Worm (Caenorhabditis elegans) whole organism, young adult: ENCODE data around the gene T24F1.7.

ENCODE experiments used
- B0019.2 ChIP-seq: fragments of 200-800 bp; sonication (Bioruptor generic); conservative IDR thresholded peaks from 2 replicates; pipeline ENCODE4 v1.3.6; 2022; ENCODE audit warnings: missing genetic modification reagents, missing genetic modification characterization, missing compliant biosample characterization
- B0336.3 ChIP-seq: fragments of 200-800 bp; sonication (Bioruptor generic); IDR thresholded peaks from 2 replicates; pipeline ENCODE4 v1.3.6; 2022; ENCODE audit warnings: missing genetic modification characterization, missing compliant biosample characterization
- D2030.7 ChIP-seq: fragments of 200-800 bp; sonication (Bioruptor generic); IDR thresholded peaks from 2 replicates; pipeline ENCODE4 v1.3.6; 2022; ENCODE audit warnings: missing genetic modification reagents, missing genetic modification characterization, missing compliant biosample characterization
- F10E7.11 ChIP-seq: sonication (generic microtip); optimal IDR thresholded peaks from 2 replicates; lab custom pipeline; 2017; ENCODE audit warnings: mild to moderate bottlenecking, missing genetic modification characterization, moderate library complexity, missing compliant biosample characterization
- F23B12.7 ChIP-seq: sonication (generic microtip); optimal IDR thresholded peaks from 2 replicates; lab custom pipeline; 2017; ENCODE audit warnings: missing genetic modification characterization, mild to moderate bottlenecking, missing compliant biosample characterization, antibody characterized with exemption, moderate library complexity; ENCODE audit not compliant: insufficient read depth
- F33H1.4 ChIP-seq: fragments of 200-800 bp; sonication (Bioruptor generic); IDR thresholded peaks from 2 replicates; pipeline ENCODE4 v1.3.6; 2022; ENCODE audit warnings: missing genetic modification reagents, missing genetic modification characterization, missing compliant biosample characterization
- F49E8.2 ChIP-seq: sonication (generic microtip); optimal IDR thresholded peaks from 3 replicates; lab custom pipeline; 2017; ENCODE audit warnings: missing genetic modification characterization, mild to moderate bottlenecking, missing compliant biosample characterization, antibody characterized with exemption, moderate library complexity; ENCODE audit not compliant: insufficient read depth
- F52B5.7 ChIP-seq: sonication (generic microtip); optimal IDR thresholded peaks from 2 replicates; lab custom pipeline; 2016; ENCODE audit warnings: mild to moderate bottlenecking, missing genetic modification characterization, missing compliant biosample characterization
- F57A8.1 ChIP-seq: fragments of 200-800 bp; sonication (Bioruptor generic); optimal IDR thresholded peaks from 2 replicates; lab custom pipeline; 2018; ENCODE audit warnings: mild to moderate bottlenecking, missing genetic modification characterization, moderate library complexity, missing compliant biosample characterization
- Y67H2A.10 ChIP-seq: fragments of 200-800 bp; sonication (Bioruptor generic); conservative IDR thresholded peaks from 2 replicates; pipeline ENCODE4 v1.3.6; 2022; ENCODE audit warnings: missing genetic modification reagents, missing genetic modification characterization, missing compliant biosample characterization
- Y79H2A.3 ChIP-seq: fragments of 200-800 bp; sonication (Bioruptor generic); conservative IDR thresholded peaks from 2 replicates; pipeline ENCODE4 v1.3.6; 2022; ENCODE audit warnings: missing genetic modification reagents, missing genetic modification characterization, missing compliant biosample characterization
- ama-1 ChIP-seq, 3 experiments: fragments of 150-350 bp in 1 of 3; sonication (generic microtip) in 2 of 3; optimal IDR thresholded peaks; 2 replicates each; lab custom pipeline; 2014 to 2018; ENCODE audit warnings: missing biosample characterization in 2 of 3, missing genetic modification characterization in 2 of 3, missing genetic modification reagents in 2 of 3
- athp-1 ChIP-seq: sonication (generic microtip); optimal IDR thresholded peaks from 2 replicates; lab custom pipeline; 2017; ENCODE audit warnings: mild to moderate bottlenecking, missing genetic modification characterization, missing compliant biosample characterization
- cebp-1 ChIP-seq, 2 experiments: fragments of 200-800 bp in 1 of 2; sonication (Bioruptor generic) in 1 of 2; sonication (generic microtip) in 1 of 2; IDR thresholded peaks in 1 of 2; optimal IDR thresholded peaks in 1 of 2; 2 replicates each; pipeline versions ENCODE4 v1.3.6 to Lab custom; 2017 to 2022; ENCODE audit warnings: missing compliant biosample characterization in 2 of 2, missing genetic modification characterization in 2 of 2, mild to moderate bottlenecking in 1 of 2, missing genetic modification reagents in 1 of 2, moderate library complexity in 1 of 2
- ceh-100 ChIP-seq: fragments of 200-800 bp; sonication (Bioruptor generic); IDR thresholded peaks from 2 replicates; pipeline ENCODE4 v1.3.6; 2022; ENCODE audit warnings: missing genetic modification reagents, missing genetic modification characterization, missing compliant biosample characterization
- ceh-27 ChIP-seq: fragments of 200-800 bp; sonication (Bioruptor generic); optimal IDR thresholded peaks from 2 replicates; lab custom pipeline; 2018; ENCODE audit warnings: mild to moderate bottlenecking, missing genetic modification characterization, moderate library complexity, missing compliant biosample characterization
- ceh-58 ChIP-seq: fragments of 200-800 bp; sonication (Bioruptor generic); IDR thresholded peaks from 2 replicates; pipeline ENCODE4 v1.3.6; 2022; ENCODE audit warnings: missing genetic modification characterization, missing compliant biosample characterization
- efl-1 ChIP-seq: fragments of 150-350 bp; optimal IDR thresholded peaks from 2 replicates; lab custom pipeline; 2014; ENCODE audit warnings: missing biosample characterization, missing genetic modification reagents, missing genetic modification characterization
- egl-18 ChIP-seq: fragments of 200-800 bp; sonication (Bioruptor generic); IDR thresholded peaks from 2 replicates; pipeline ENCODE4 v1.3.6; 2022; ENCODE audit warnings: missing genetic modification reagents, missing genetic modification characterization, missing compliant biosample characterization
- egrh-3 ChIP-seq: fragments of 200-800 bp; sonication (Bioruptor generic); IDR thresholded peaks from 2 replicates; pipeline ENCODE4 v1.3.6; 2022; ENCODE audit warnings: missing genetic modification reagents, missing genetic modification characterization, missing compliant biosample characterization
- hmg-1.2 ChIP-seq: fragments of 200-800 bp; sonication (Bioruptor generic); IDR thresholded peaks from 2 replicates; pipeline ENCODE4 v1.3.6; 2022; ENCODE audit warnings: missing genetic modification reagents, missing genetic modification characterization, missing compliant biosample characterization
- hrde-1 ChIP-seq: sonication (generic microtip); optimal IDR thresholded peaks from 2 replicates; lab custom pipeline; 2016; ENCODE audit warnings: missing genetic modification characterization, mild to moderate bottlenecking, missing compliant biosample characterization, moderate library complexity, missing genotype, missing genetic modification reagents, borderline replicate concordance
- let-607 ChIP-seq, 2 experiments: fragments of 200-800 bp in 1 of 2; sonication (Bioruptor generic) in 1 of 2; sonication (generic microtip) in 1 of 2; optimal IDR thresholded peaks; 2 replicates each; lab custom pipeline; 2016 to 2018; ENCODE audit warnings: mild to moderate bottlenecking in 2 of 2, missing compliant biosample characterization in 2 of 2, missing genetic modification characterization in 2 of 2, moderate library complexity in 2 of 2, missing genotype in 1 of 2
- lin-35 ChIP-seq, 3 experiments: fragments of 150-350 bp in 2 of 3; sonication (generic microtip) in 1 of 3; optimal IDR thresholded peaks; 2 replicates each; lab custom pipeline; 2014 to 2018; ENCODE audit warnings: missing biosample characterization in 3 of 3, missing genetic modification characterization in 3 of 3, missing genetic modification reagents in 3 of 3
- lsl-1 ChIP-seq: fragments of 200-800 bp; sonication (Bioruptor generic); optimal IDR thresholded peaks from 2 replicates; lab custom pipeline; 2018; ENCODE audit warnings: mild to moderate bottlenecking, missing genetic modification characterization, moderate library complexity, missing compliant biosample characterization
- madf-3 ChIP-seq: fragments of 200-800 bp; sonication (Bioruptor generic); IDR thresholded peaks from 2 replicates; pipeline ENCODE4 v1.3.6; 2022; ENCODE audit warnings: missing genetic modification reagents, missing genetic modification characterization, missing compliant biosample characterization
- madf-6 ChIP-seq: fragments of 200-800 bp; sonication (Bioruptor generic); IDR thresholded peaks from 2 replicates; pipeline ENCODE4 v1.3.6; 2022; ENCODE audit warnings: missing genetic modification reagents, missing genetic modification characterization, missing compliant biosample characterization
- madf-8 ChIP-seq: fragments of 200-800 bp; sonication (Bioruptor generic); conservative IDR thresholded peaks from 2 replicates; pipeline ENCODE4 v1.3.6; 2022; ENCODE audit warnings: missing genetic modification reagents, missing genetic modification characterization, missing compliant biosample characterization
- mcd-1 ChIP-seq: fragments of 200-800 bp; sonication (Bioruptor generic); IDR thresholded peaks from 2 replicates; pipeline ENCODE4 v1.3.6; 2022; ENCODE audit warnings: missing genetic modification reagents, missing genetic modification characterization, missing compliant biosample characterization
- mel-28 ChIP-seq: sonication (generic microtip); optimal IDR thresholded peaks from 2 replicates; lab custom pipeline; 2016; ENCODE audit warnings: borderline replicate concordance, mild to moderate bottlenecking, missing genetic modification characterization, missing compliant biosample characterization
- nfya-2 ChIP-seq: fragments of 200-800 bp; sonication (Bioruptor generic); IDR thresholded peaks from 2 replicates; pipeline ENCODE4 v1.3.6; 2022; ENCODE audit warnings: missing genetic modification reagents, missing genetic modification characterization, missing compliant biosample characterization
- nhr-179 ChIP-seq: sonication (generic microtip); optimal IDR thresholded peaks from 2 replicates; lab custom pipeline; 2016; ENCODE audit warnings: mild to moderate bottlenecking, missing genetic modification characterization, missing compliant biosample characterization
- nhr-27 ChIP-seq: fragments of 200-800 bp; sonication (Bioruptor generic); optimal IDR thresholded peaks from 2 replicates; lab custom pipeline; 2018; ENCODE audit warnings: mild to moderate bottlenecking, missing genetic modification characterization, moderate library complexity, missing compliant biosample characterization
- nhr-90 ChIP-seq: sonication (generic microtip); optimal IDR thresholded peaks from 2 replicates; lab custom pipeline; 2016; ENCODE audit warnings: missing genotype, mild to moderate bottlenecking, missing genetic modification characterization, missing compliant biosample characterization
- sea-2 ChIP-seq: fragments of 200-800 bp; sonication (Bioruptor generic); IDR thresholded peaks from 2 replicates; pipeline ENCODE4 v1.3.6; 2022; ENCODE audit warnings: missing genetic modification characterization, missing compliant biosample characterization
- snpc-1.1 ChIP-seq: sonication (generic microtip); optimal IDR thresholded peaks from 2 replicates; lab custom pipeline; 2017; ENCODE audit warnings: missing genetic modification characterization, mild to moderate bottlenecking, missing compliant biosample characterization, antibody characterized with exemption, moderate library complexity, missing genotype, missing genetic modification reagents; ENCODE audit not compliant: insufficient read depth
- snpc-4 ChIP-seq, 5 experiments: fragments of 150-350 bp in 1 of 5; sonication (generic microtip) in 4 of 5; optimal IDR thresholded peaks; 2 replicates each; lab custom pipeline; 2014 to 2018; ENCODE audit warnings: missing genetic modification characterization in 5 of 5, missing biosample characterization in 3 of 5, antibody characterized with exemption in 2 of 5, mild to moderate bottlenecking in 2 of 5, missing compliant biosample characterization in 2 of 5, missing genotype in 2 of 5, moderate library complexity in 2 of 5, missing genetic modification reagents in 1 of 5
- somi-1 ChIP-seq: fragments of 200-800 bp; sonication (Bioruptor generic); optimal IDR thresholded peaks from 2 replicates; lab custom pipeline; 2018; ENCODE audit warnings: mild to moderate bottlenecking, missing genetic modification characterization, missing compliant biosample characterization
- tbp1 ChIP-seq: fragments of 200-800 bp; sonication (Bioruptor generic); optimal IDR thresholded peaks from 2 replicates; lab custom pipeline; 2018; ENCODE audit warnings: mild to moderate bottlenecking, missing genetic modification characterization, missing compliant biosample characterization
- tlf-1 ChIP-seq: fragments of 200-800 bp; sonication (Bioruptor generic); optimal IDR thresholded peaks from 2 replicates; lab custom pipeline; 2018; ENCODE audit warnings: mild to moderate bottlenecking, missing genetic modification characterization, missing compliant biosample characterization
- unc-130 ChIP-seq: sonication (generic microtip); optimal IDR thresholded peaks from 2 replicates; lab custom pipeline; 2016; ENCODE audit warnings: missing genetic modification reagents, missing genetic modification characterization, missing compliant biosample characterization
- unc-62 ChIP-seq: fragments of 150-350 bp; optimal IDR thresholded peaks from 2 replicates; lab custom pipeline; 2014; ENCODE audit warnings: missing biosample characterization, missing genetic modification reagents, missing genetic modification characterization
- xnd-1 ChIP-seq: sonication (generic microtip); optimal IDR thresholded peaks from 2 replicates; lab custom pipeline; 2016; ENCODE audit warnings: missing genotype, missing genetic modification reagents, missing genetic modification characterization, missing compliant biosample characterization
- ztf-18 ChIP-seq: sonication (generic microtip); optimal IDR thresholded peaks from 2 replicates; lab custom pipeline; 2016; ENCODE audit warnings: missing genotype, mild to moderate bottlenecking, missing genetic modification characterization, missing compliant biosample characterization
- ztf-6 ChIP-seq: fragments of 200-800 bp; sonication (Bioruptor generic); IDR thresholded peaks from 2 replicates; pipeline ENCODE4 v1.3.6; 2022; ENCODE audit warnings: missing genetic modification reagents, missing genetic modification characterization, missing compliant biosample characterization

T24F1.7 gene

ce11 chrII:11297217-11297738 is 15.0 kb upstream of the T24F1.7 start, which contains the start of gene saps-1:
Gene saps-1 (plus strand): TSS chrII:11297688.
- peak in 1 of 3 experiments; percentile 21 for TF ChIP-seq lin-35 (GFP tag; optimal IDR thresholded peaks at IDR 0.05; lab: Kevin White, UChicago)
- TF ChIP-seq ceh-27 (GFP tag; lab: Kevin White, UChicago) = peak; percentile 8
- peak; percentile 80 for TF ChIP-seq D2030.7 (GFP tag; lab: Robert Waterston, UW)
- TF ChIP-seq xnd-1 (tag; lab: Kevin White, UChicago) = peak; percentile 92
- no peak for TF ChIP-seq nhr-90
- TF ChIP-seq nhr-27 (tag; lab: Kevin White, UChicago) = no peak
- no peak for TF ChIP-seq nhr-179 (tag; lab: Kevin White, UChicago)
- TF ChIP-seq hmg-1.2 (GFP tag; lab: Robert Waterston, UW) = peak; percentile 39; the same call in 1 of the 2 replicates
- TF ChIP-seq sea-2 (GFP tag; lab: Robert Waterston, UW) = no peak
- no peak for TF ChIP-seq egrh-3 (GFP tag; lab: Robert Waterston, UW)
- 0 out of 2 replicates have a peak, but pooled peaks have one; percentile 35 for TF ChIP-seq madf-3
- TF ChIP-seq mcd-1 (GFP tag; lab: Robert Waterston, UW) = peak; percentile 76
- 0 out of 2 replicates have a peak, but pooled peaks have one; percentile 12 for TF ChIP-seq B0019.2 (GFP tag; lab: Robert Waterston, UW)
- TF ChIP-seq efl-1 (GFP tag; lab: Kevin White, UChicago) = peak; percentile 87
- TF ChIP-seq ama-1 (optimal IDR thresholded peaks at IDR 0.05; lab: Kevin White, UChicago) = no peak
- no peak for TF ChIP-seq ama-1 (GFP tag; optimal IDR thresholded peaks at IDR 0.05; lab: Kevin White, UChicago)
- TF ChIP-seq unc-130 = no peak
- TF ChIP-seq ceh-58 = no peak
- peak; percentile 27 for TF ChIP-seq ztf-18 (tag; lab: Kevin White, UChicago)
- TF ChIP-seq ceh-100 (GFP tag; lab: Robert Waterston, UW) = no peak
- TF ChIP-seq unc-62 = no peak
- TF ChIP-seq nfya-2 (GFP tag; lab: Robert Waterston, UW) = no peak
- TF ChIP-seq somi-1 (GFP tag; lab: Kevin White, UChicago) = no peak
- no peak for TF ChIP-seq F57A8.1 (GFP tag; lab: Kevin White, UChicago)
- TF ChIP-seq Y67H2A.10 (GFP tag; lab: Robert Waterston, UW) = no peak
- peak; percentile 95 for TF ChIP-seq lsl-1
- TF ChIP-seq madf-8 (GFP tag; lab: Robert Waterston, UW) = peak; percentile 95
- no peak for TF ChIP-seq ztf-6 (GFP tag; lab: Robert Waterston, UW)
- TF ChIP-seq snpc-4 (GFP tag; optimal IDR thresholded peaks at IDR 0.05; lab: Kevin White, UChicago) = no peak
- peak in 2 of 4 experiments; percentile 12 to 44 for TF ChIP-seq snpc-4 (tag; optimal IDR thresholded peaks at IDR 0.05; lab: Kevin White, UChicago)
- no peak for TF ChIP-seq egl-18 (GFP tag; lab: Robert Waterston, UW)
- TF ChIP-seq madf-6 = peak; percentile 97
- peak; percentile 56 for TF ChIP-seq tbp1
- TF ChIP-seq F23B12.7 = no peak
- TF ChIP-seq athp-1 (tag; lab: Kevin White, UChicago) = peak; percentile 30
- no peak for TF ChIP-seq mel-28
- no peak for TF ChIP-seq F52B5.7
- TF ChIP-seq let-607 (tag; optimal IDR thresholded peaks at IDR 0.05; lab: Kevin White, UChicago) = no peak
- no peak for TF ChIP-seq Y79H2A.3 (GFP tag; lab: Robert Waterston, UW)
- peak; percentile 1 for TF ChIP-seq hrde-1 (tag; lab: Kevin White, UChicago)
- TF ChIP-seq tlf-1 (GFP tag; lab: Kevin White, UChicago) = peak; percentile 22
- 0 out of 2 replicates have a peak, but pooled peaks have one; percentile 40 for TF ChIP-seq B0336.3 (GFP tag; lab: Robert Waterston, UW)
- TF ChIP-seq snpc-1.1 (tag; lab: Kevin White, UChicago) = peak; percentile 18
- TF ChIP-seq F49E8.2 (tag; lab: Kevin White, UChicago) = no peak
- peak; percentile 76 for TF ChIP-seq F33H1.4
- TF ChIP-seq F10E7.11 (tag; lab: Kevin White, UChicago) = no peak
- peak; percentile 55; the same call in 1 of the 2 replicates for TF ChIP-seq cebp-1 (GFP tag; IDR thresholded peaks at IDR 0.05; lab: Robert Waterston, UW)
- peak; percentile 87 for TF ChIP-seq cebp-1 (tag; optimal IDR thresholded peaks at IDR 0.05; lab: Kevin White, UChicago)
